Fruit fly (Drosophila melanogaster): ENCODE measurements around the gene tal-1A.

The tal-1A gene

dm6 chr3R:13794666-13795055 is 18.2 kb upstream of the tal-1A start (continued):
- no peak for TF ChIP-seq CG3726 (GFP tag; IDR thresholded peaks at IDR 0.05)
- TF ChIP-seq Bteb2 (GFP tag; optimal IDR thresholded peaks at IDR 0.05) = no peak
- TF ChIP-seq kay (GFP tag; optimal IDR thresholded peaks at IDR 0.05) = no peak
- TF ChIP-seq CG11247 (GFP tag; IDR thresholded peaks at IDR 0.05) = no peak
- TF ChIP-seq Fer2 (tag; optimal IDR thresholded peaks at IDR 0.05) = no peak
- no peak for TF ChIP-seq Ravus (GFP tag; IDR thresholded peaks at IDR 0.05)
- peak; percentile 48 for TF ChIP-seq CG15479 (GFP tag; optimal IDR thresholded peaks at IDR 0.05)
- no peak for TF ChIP-seq ac (GFP tag; optimal IDR thresholded peaks at IDR 0.05)
- no peak for TF ChIP-seq CG7745 (tag; optimal IDR thresholded peaks at IDR 0.05)
- TF ChIP-seq CG16815 (GFP tag; optimal IDR thresholded peaks at IDR 0.05) = no peak
- TF ChIP-seq Hr51 (GFP tag; optimal IDR thresholded peaks at IDR 0.05) = no peak
- TF ChIP-seq ind (GFP tag; optimal IDR thresholded peaks at IDR 0.05) = no peak
- no peak for TF ChIP-seq CG7556 (GFP tag; optimal IDR thresholded peaks at IDR 0.05)
- no peak for TF ChIP-seq CG11696 (GFP tag; IDR thresholded peaks at IDR 0.05)
- no peak for TF ChIP-seq GATAe (GFP tag; conservative IDR thresholded peaks at IDR 0.05)
- no peak for TF ChIP-seq maf-S (GFP tag; optimal IDR thresholded peaks at IDR 0.05)
- no peak for TF ChIP-seq Hmr (GFP tag; optimal IDR thresholded peaks at IDR 0.05)
- no peak for TF ChIP-seq ERR (GFP tag; optimal IDR thresholded peaks at IDR 0.05)
- no peak for TF ChIP-seq pzg (GFP tag; optimal IDR thresholded peaks at IDR 0.05)
- no peak for TF ChIP-seq Hand (GFP tag; optimal IDR thresholded peaks at IDR 0.05)
- no peak for TF ChIP-seq ttk (GFP tag; IDR thresholded peaks at IDR 0.05)
- no peak for TF ChIP-seq CG7357 (GFP tag; IDR thresholded peaks at IDR 0.05)
- TF ChIP-seq al (GFP tag; IDR thresholded peaks at IDR 0.05) = no peak
- no peak for TF ChIP-seq CG11560 (tag; IDR thresholded peaks at IDR 0.05)
- TF ChIP-seq CG12155 (GFP tag; optimal IDR thresholded peaks at IDR 0.05) = no peak
- no peak for TF ChIP-seq dpn (GFP tag; optimal IDR thresholded peaks at IDR 0.05)
- peak; percentile 87; the same call in 2 of the 4 replicates for TF ChIP-seq chinmo (GFP tag; IDR thresholded peaks at IDR 0.05; ENCODE audit: partially characterized antibody)
- peak; percentile 1 for TF ChIP-seq CG8281 (tag; optimal IDR thresholded peaks at IDR 0.05)
- no peak for TF ChIP-seq lmd (GFP tag; IDR thresholded peaks at IDR 0.05)
- no peak for TF ChIP-seq CG10267 (tag; optimal IDR thresholded peaks at IDR 0.05)
- TF ChIP-seq CG11695 (GFP tag; IDR thresholded peaks at IDR 0.05) = no peak
- TF ChIP-seq gsb-n (tag; optimal IDR thresholded peaks at IDR 0.05) = no peak
- no peak for TF ChIP-seq Doc3 (GFP tag; IDR thresholded peaks at IDR 0.05; ENCODE audit: partially characterized antibody)
- peak; percentile 50; the same call in 1 of the 2 replicates for TF ChIP-seq vvl (GFP tag; IDR thresholded peaks at IDR 0.05)
- TF ChIP-seq CG7786 (GFP tag; optimal IDR thresholded peaks at IDR 0.05) = no peak
- no peak for TF ChIP-seq CG31441 (GFP tag; IDR thresholded peaks at IDR 0.05)
- no peak for TF ChIP-seq CG13123 (GFP tag; optimal IDR thresholded peaks at IDR 0.05)
- TF ChIP-seq MESR4 (GFP tag; optimal IDR thresholded peaks at IDR 0.05) = no peak
- TF ChIP-seq Hr3 (GFP tag; optimal IDR thresholded peaks at IDR 0.05) = no peak
- TF ChIP-seq CG9817 (tag; optimal IDR thresholded peaks at IDR 0.05) = no peak
- TF ChIP-seq slp2 (GFP tag; optimal IDR thresholded peaks at IDR 0.05) = no peak
- TF ChIP-seq Myb (GFP tag; optimal IDR thresholded peaks at IDR 0.05) = no peak
- TF ChIP-seq jumu (GFP tag; optimal IDR thresholded peaks at IDR 0.05) = no peak
- no peak for TF ChIP-seq Lim3 (GFP tag; IDR thresholded peaks at IDR 0.05)
- TF ChIP-seq CG6854 (GFP tag; optimal IDR thresholded peaks at IDR 0.05) = no peak
- TF ChIP-seq yki (optimal IDR thresholded peaks at IDR 0.05) = peak; percentile 73
- no peak for TF ChIP-seq sqz (GFP tag; optimal IDR thresholded peaks at IDR 0.05)
- no peak for TF ChIP-seq BtbVII (GFP tag; optimal IDR thresholded peaks at IDR 0.05)
- no peak for TF ChIP-seq Dad (GFP tag; optimal IDR thresholded peaks at IDR 0.05)
- no peak for TF ChIP-seq CG18764 (GFP tag; optimal IDR thresholded peaks at IDR 0.05)
- no peak for TF ChIP-seq CG17385 (GFP tag; optimal IDR thresholded peaks at IDR 0.05)
- TF ChIP-seq CG9215 (GFP tag; IDR thresholded peaks at IDR 0.05) = no peak

Measured in whole organism, embryonic.